Fruit fly (Drosophila melanogaster) whole organism, embryonic: ENCODE measurements around the gene CG15408.

Source experiments
- B-H2 ChIP-seq: fragments of 200-800 bp; sonication (Bioruptor generic); optimal IDR thresholded peaks from 2 replicates; lab custom pipeline; 2018; ENCODE audit warnings: missing biosample characterization, mild to moderate bottlenecking, missing genetic modification characterization
- CG10147 ChIP-seq: fragments of 200-800 bp; sonication (Bioruptor generic); optimal IDR thresholded peaks from 2 replicates; lab custom pipeline; 2019; ENCODE audit warnings: missing biosample characterization, mild to moderate bottlenecking, missing genetic modification characterization, moderate library complexity
- CG10321 ChIP-seq: fragments of 200-800 bp; sonication (Bioruptor generic); IDR thresholded peaks from 2 replicates; pipeline ENCODE4 v1.3.6; 2022; ENCODE audit warnings: missing biosample characterization, missing genetic modification characterization
- CG10462 ChIP-seq: fragments of 200-800 bp; sonication (Bioruptor generic); optimal IDR thresholded peaks from 2 replicates; lab custom pipeline; 2016; ENCODE audit warnings: missing biosample characterization, missing genetic modification characterization
- CG11504 ChIP-seq: fragments of 200-800 bp; sonication (Bioruptor generic); optimal IDR thresholded peaks from 3 replicates; lab custom pipeline; 2019; ENCODE audit warnings: missing biosample characterization, mild to moderate bottlenecking, missing genetic modification characterization, moderate library complexity
- CG12299 ChIP-seq: fragments of 200-800 bp; sonication (Bioruptor generic); optimal IDR thresholded peaks from 2 replicates; lab custom pipeline; 2018; ENCODE audit warnings: missing biosample characterization, mild to moderate bottlenecking, missing genetic modification characterization
- CG12391 ChIP-seq: fragments of 200-800 bp; sonication (Bioruptor generic); optimal IDR thresholded peaks from 3 replicates; lab custom pipeline; 2018; ENCODE audit warnings: missing biosample characterization, mild to moderate bottlenecking, missing genetic modification characterization, moderate library complexity
- CG1647 ChIP-seq: fragments of 200-800 bp; sonication (Bioruptor generic); optimal IDR thresholded peaks from 3 replicates; lab custom pipeline; 2016; ENCODE audit warnings: missing biosample characterization, missing genetic modification characterization
- CG1832 ChIP-seq: fragments of 200-800 bp; sonication (Bioruptor generic); optimal IDR thresholded peaks from 2 replicates; lab custom pipeline; 2017; ENCODE audit warnings: missing biosample characterization, mild to moderate bottlenecking, missing genetic modification characterization, inconsistent platforms
- CG2678 ChIP-seq: fragments of 200-800 bp; sonication (Bioruptor generic); optimal IDR thresholded peaks from 3 replicates; lab custom pipeline; 2019; ENCODE audit warnings: missing biosample characterization, mild to moderate bottlenecking, missing genetic modification characterization, moderate library complexity
- CG2889 ChIP-seq: fragments of 200-800 bp; sonication (Bioruptor generic); IDR thresholded peaks from 3 replicates; pipeline ENCODE4 v1.3.6; 2022; ENCODE audit warnings: missing biosample characterization, missing genetic modification characterization
- CG34224 ChIP-seq: fragments of 200-800 bp; sonication (Bioruptor generic); IDR thresholded peaks from 3 replicates; pipeline ENCODE4 v1.3.6; 2022; ENCODE audit warnings: missing biosample characterization, missing genetic modification characterization; ENCODE audit not compliant: partially characterized antibody
- CG43689 ChIP-seq: fragments of 200-800 bp; sonication (Bioruptor generic); IDR thresholded peaks from 2 replicates; pipeline ENCODE4 v1.3.6; 2022; ENCODE audit warnings: missing biosample characterization, missing genetic modification characterization
- CG4424 ChIP-seq: fragments of 200-800 bp; sonication (Bioruptor generic); optimal IDR thresholded peaks from 3 replicates; lab custom pipeline; 2016; ENCODE audit warnings: missing biosample characterization, missing genetic modification characterization
- CG5180 ChIP-seq: fragments of 200-800 bp; sonication (Bioruptor generic); optimal IDR thresholded peaks from 3 replicates; lab custom pipeline; 2017; ENCODE audit warnings: missing biosample characterization, missing genetic modification characterization, mild to moderate bottlenecking, moderate library complexity, missing genetic modification reagents
- CG5245 ChIP-seq: fragments of 200-800 bp; sonication (Bioruptor generic); optimal IDR thresholded peaks from 3 replicates; lab custom pipeline; 2016; ENCODE audit warnings: missing biosample characterization, missing genetic modification characterization
- CG7745 ChIP-seq: fragments of 200-800 bp; sonication (Bioruptor generic); optimal IDR thresholded peaks from 2 replicates; lab custom pipeline; 2018; ENCODE audit warnings: missing biosample characterization, mild to moderate bottlenecking, missing genetic modification characterization, moderate library complexity
- CG8478 ChIP-seq: fragments of >200 bp; optimal IDR thresholded peaks from 2 replicates; lab custom pipeline; 2018
- CrebB ChIP-seq: fragments of 200-800 bp; sonication (Bioruptor generic); optimal IDR thresholded peaks from 3 replicates; lab custom pipeline; 2018; ENCODE audit warnings: missing biosample characterization, mild to moderate bottlenecking, missing genetic modification characterization
- Elba2 ChIP-seq: fragments of 200-800 bp; sonication (Bioruptor generic); optimal IDR thresholded peaks from 3 replicates; lab custom pipeline; 2016; ENCODE audit warnings: missing biosample characterization, missing genetic modification characterization
- Ets97D ChIP-seq: fragments of 200-800 bp; sonication (Bioruptor generic); optimal IDR thresholded peaks from 3 replicates; lab custom pipeline; 2016; ENCODE audit warnings: missing biosample characterization, missing genetic modification characterization
- H2.0 ChIP-seq: fragments of 200-800 bp; sonication (Bioruptor generic); IDR thresholded peaks from 2 replicates; pipeline ENCODE4 v1.3.6; 2022; ENCODE audit warnings: missing biosample characterization, missing genetic modification characterization
- HHEX ChIP-seq: fragments of 200-800 bp; sonication (Bioruptor generic); optimal IDR thresholded peaks from 3 replicates; lab custom pipeline; 2017; ENCODE audit warnings: missing biosample characterization, mild to moderate bottlenecking, missing genetic modification characterization, missing genetic modification reagents
- Nf-YA ChIP-seq: fragments of 200-800 bp; sonication (Bioruptor generic); IDR thresholded peaks from 2 replicates; pipeline ENCODE4 v1.3.6; 2022; ENCODE audit warnings: missing biosample characterization, missing genetic modification characterization
- Poxn ChIP-seq: fragments of 200-800 bp; sonication (Bioruptor generic); IDR thresholded peaks from 2 replicates; pipeline ENCODE4 v1.3.6; 2022; ENCODE audit warnings: missing biosample characterization, missing genetic modification characterization
- Sox102F ChIP-seq: fragments of 200-800 bp; sonication (Bioruptor generic); optimal IDR thresholded peaks from 2 replicates; lab custom pipeline; 2018; ENCODE audit warnings: missing biosample characterization, mild to moderate bottlenecking, missing genetic modification characterization, moderate library complexity
- Spps ChIP-seq: fragments of 200-800 bp; sonication (Bioruptor generic); optimal IDR thresholded peaks from 2 replicates; lab custom pipeline; 2018; ENCODE audit warnings: missing biosample characterization, mild to moderate bottlenecking, missing genetic modification characterization
- Sry-δ ChIP-seq: fragments of 200-800 bp; sonication (Bioruptor generic); optimal IDR thresholded peaks from 2 replicates; lab custom pipeline; 2016; ENCODE audit warnings: missing biosample characterization, missing genetic modification characterization
- Taf1 ChIP-seq: fragments of 200-800 bp; sonication (Bioruptor generic); IDR thresholded peaks from 2 replicates; pipeline ENCODE4 v1.3.6; 2022; ENCODE audit warnings: missing biosample characterization, missing genetic modification characterization
- ac ChIP-seq: fragments of 200-800 bp; sonication (Bioruptor generic); optimal IDR thresholded peaks from 3 replicates; lab custom pipeline; 2017; ENCODE audit warnings: missing biosample characterization, mild to moderate bottlenecking, missing genetic modification characterization
- al ChIP-seq: fragments of 200-800 bp; sonication (Bioruptor generic); IDR thresholded peaks from 2 replicates; pipeline ENCODE4 v1.3.6; 2022; ENCODE audit warnings: missing biosample characterization, missing genetic modification characterization
- amos ChIP-seq: fragments of 200-800 bp; sonication (Bioruptor generic); IDR thresholded peaks from 2 replicates; pipeline ENCODE4 v1.3.6; 2022; ENCODE audit warnings: missing biosample characterization, missing genetic modification characterization; ENCODE audit not compliant: partially characterized antibody
- cato ChIP-seq: fragments of 200-800 bp; sonication (Bioruptor generic); optimal IDR thresholded peaks from 2 replicates; lab custom pipeline; 2016; ENCODE audit warnings: missing biosample characterization, missing genetic modification characterization, borderline replicate concordance
- da ChIP-seq: fragments of 200-800 bp; sonication (Bioruptor generic); optimal IDR thresholded peaks from 2 replicates; lab custom pipeline; 2016; ENCODE audit warnings: missing biosample characterization, missing genetic modification characterization
- ewg ChIP-seq: fragments of 200-800 bp; sonication (Bioruptor generic); optimal IDR thresholded peaks from 3 replicates; lab custom pipeline; 2017; ENCODE audit warnings: mild to moderate bottlenecking, missing biosample characterization, missing genetic modification reagents, missing genetic modification characterization
- fru ChIP-seq: fragments of >200 bp; optimal IDR thresholded peaks from 2 replicates; lab custom pipeline; 2017
- gcm2 ChIP-seq: fragments of 200-800 bp; sonication (Bioruptor generic); optimal IDR thresholded peaks from 2 replicates; lab custom pipeline; 2016; ENCODE audit warnings: missing biosample characterization, missing genetic modification characterization
- gt ChIP-seq: fragments of 200-800 bp; sonication (Bioruptor generic); IDR thresholded peaks from 2 replicates; pipeline ENCODE4 v1.3.6; 2022; ENCODE audit warnings: missing biosample characterization, missing genetic modification characterization
- inv ChIP-seq: fragments of 200-800 bp; sonication (Bioruptor generic); IDR thresholded peaks from 2 replicates; pipeline ENCODE4 v1.3.6; 2022; ENCODE audit warnings: missing biosample characterization, missing genetic modification characterization; ENCODE audit not compliant: partially characterized antibody
- nmo ChIP-seq: fragments of 200-800 bp; sonication (Bioruptor generic); optimal IDR thresholded peaks from 2 replicates; lab custom pipeline; 2018; ENCODE audit warnings: missing biosample characterization, mild to moderate bottlenecking, missing genetic modification characterization, moderate library complexity
- otp ChIP-seq: fragments of 200-800 bp; sonication (Bioruptor generic); IDR thresholded peaks from 3 replicates; pipeline ENCODE4, ENCODE4 v1.3.6; 2022; ENCODE audit warnings: missing biosample characterization, missing genetic modification characterization
- pb ChIP-seq: fragments of 200-800 bp; sonication (Bioruptor generic); optimal IDR thresholded peaks from 3 replicates; lab custom pipeline; 2016; ENCODE audit warnings: missing biosample characterization, missing genetic modification characterization
- pnt ChIP-seq: fragments of 200-800 bp; sonication (Bioruptor generic); optimal IDR thresholded peaks from 3 replicates; lab custom pipeline; 2016; ENCODE audit warnings: missing biosample characterization, missing genetic modification characterization
- ro ChIP-seq: fragments of 200-800 bp; sonication (Bioruptor generic); IDR thresholded peaks from 2 replicates; pipeline ENCODE4 v1.3.6; 2022; ENCODE audit warnings: missing biosample characterization, missing genetic modification characterization
- sisA ChIP-seq: fragments of 200-800 bp; sonication (Bioruptor generic); IDR thresholded peaks from 2 replicates; pipeline ENCODE4 v1.3.6; 2022; ENCODE audit warnings: missing biosample characterization, missing genetic modification characterization
- slou ChIP-seq: fragments of 200-800 bp; sonication (Bioruptor generic); optimal IDR thresholded peaks from 3 replicates; lab custom pipeline; 2016; ENCODE audit warnings: missing biosample characterization, missing genetic modification characterization
- tap ChIP-seq: fragments of 200-800 bp; optimal IDR thresholded peaks from 3 replicates; lab custom pipeline; 2019; ENCODE audit warnings: missing biosample characterization, mild to moderate bottlenecking, missing genetic modification characterization, moderate library complexity
- tio ChIP-seq: fragments of 200-800 bp; sonication (Bioruptor generic); optimal IDR thresholded peaks from 2 replicates; lab custom pipeline; 2017; ENCODE audit warnings: missing biosample characterization, missing genetic modification characterization, inconsistent platforms
- trh ChIP-seq: fragments of 200-800 bp; sonication (Bioruptor generic); optimal IDR thresholded peaks from 2 replicates; lab custom pipeline; 2016; ENCODE audit warnings: missing biosample characterization, missing genetic modification characterization
- vnd ChIP-seq: fragments of 200-800 bp; sonication (Bioruptor generic); IDR thresholded peaks from 3 replicates; pipeline ENCODE4 v1.3.6; 2022; ENCODE audit warnings: missing biosample characterization, missing genetic modification characterization; ENCODE audit not compliant: partially characterized antibody

CG15408 gene

dm6 chr2L:3354642-3355380 is 22.2 kb downstream of the CG15408 start, which contains the start of gene E23 (continued):
- TF ChIP-seq da (GFP tag; lab: Kevin White, UChicago): peak; percentile 93
- TF ChIP-seq CG8478 (lab: Kevin White, UChicago): no peak
- TF ChIP-seq HHEX (GFP tag; lab: Kevin White, UChicago): peak; percentile 99
- peak; percentile 93 for TF ChIP-seq gcm2 (GFP tag; lab: Kevin White, UChicago)
- peak; percentile 89 for TF ChIP-seq Poxn
- peak; percentile 92 for TF ChIP-seq pnt
- TF ChIP-seq amos (GFP tag; lab: Robert Waterston, UW): peak; percentile 58; the same call in 1 of the 2 replicates
- peak; percentile 98 for TF ChIP-seq CG10462 (GFP tag; lab: Kevin White, UChicago)
- peak; percentile 96 for TF ChIP-seq CG43689
- TF ChIP-seq Elba2 (GFP tag; lab: Kevin White, UChicago): peak; percentile 71
- peak; percentile 99 for TF ChIP-seq CG2678 (tag; lab: Kevin White, UChicago)
- peak; percentile 100 for TF ChIP-seq nmo (GFP tag; lab: Kevin White, UChicago)
- TF ChIP-seq Sry-δ (GFP tag; lab: Kevin White, UChicago): peak; percentile 51
- peak; percentile 99 for TF ChIP-seq tio (GFP tag; lab: Kevin White, UChicago)
- peak; percentile 91 for TF ChIP-seq gt
- TF ChIP-seq cato (GFP tag; lab: Kevin White, UChicago): peak; percentile 98
- TF ChIP-seq CG12391: peak; percentile 100
- TF ChIP-seq CG4424 (GFP tag; lab: Kevin White, UChicago): peak; percentile 99
- TF ChIP-seq CG5180 (GFP tag; lab: Kevin White, UChicago): peak; percentile 93
- no peak for TF ChIP-seq ac (GFP tag; lab: Kevin White, UChicago)
- TF ChIP-seq CG12299 (tag; lab: Kevin White, UChicago): peak; percentile 98
- TF ChIP-seq CrebB: peak; percentile 97
- peak; percentile 94 for TF ChIP-seq otp (GFP tag; lab: Robert Waterston, UW)
- TF ChIP-seq Sox102F (GFP tag; lab: Kevin White, UChicago): peak; percentile 99
- TF ChIP-seq CG10321 (GFP tag; lab: Robert Waterston, UW): peak; percentile 82; the same call in 1 of the 2 replicates
- TF ChIP-seq CG11504: peak; percentile 98
- TF ChIP-seq CG2889 (GFP tag; lab: Robert Waterston, UW): peak; percentile 95
- TF ChIP-seq al (GFP tag; lab: Robert Waterston, UW): peak; percentile 98
- peak; percentile 95 for TF ChIP-seq Nf-YA (GFP tag; lab: Robert Waterston, UW)
- peak; percentile 79 for TF ChIP-seq Ets97D
- peak; percentile 84 for TF ChIP-seq pb (GFP tag; lab: Kevin White, UChicago)
- TF ChIP-seq CG1647: peak; percentile 94
- peak; percentile 97 for TF ChIP-seq ro (GFP tag; lab: Robert Waterston, UW)
- TF ChIP-seq CG7745: peak; percentile 58
- peak; percentile 52; the same call in 2 of the 3 replicates for TF ChIP-seq CG34224 (GFP tag; lab: Robert Waterston, UW)
- TF ChIP-seq Taf1 (GFP tag; lab: Robert Waterston, UW): peak; percentile 92
- TF ChIP-seq CG1832 (GFP tag; lab: Kevin White, UChicago): no peak
- peak; percentile 98 for TF ChIP-seq sisA (GFP tag; lab: Robert Waterston, UW)
- peak; percentile 96 for TF ChIP-seq slou (GFP tag; lab: Kevin White, UChicago)
- peak; percentile 99 for TF ChIP-seq CG10147 (GFP tag; lab: Kevin White, UChicago)
- TF ChIP-seq fru: no peak
- peak; percentile 98 for TF ChIP-seq ewg (GFP tag; lab: Kevin White, UChicago)
- no peak for TF ChIP-seq inv (GFP tag; lab: Robert Waterston, UW)
- peak; percentile 97 for TF ChIP-seq tap (tag; lab: Kevin White, UChicago)
- peak; percentile 97 for TF ChIP-seq H2.0 (GFP tag; lab: Robert Waterston, UW)
- TF ChIP-seq trh (GFP tag; lab: Kevin White, UChicago): peak; percentile 98
- TF ChIP-seq vnd (GFP tag; lab: Robert Waterston, UW): no peak
- TF ChIP-seq Spps (tag; lab: Kevin White, UChicago): peak; percentile 98
- peak; percentile 95 for TF ChIP-seq B-H2 (GFP tag; lab: Kevin White, UChicago)
- peak; percentile 97 for TF ChIP-seq CG5245 (GFP tag; lab: Kevin White, UChicago)
